Fruit fly (Drosophila melanogaster): Measurements from ENCODE around the gene fkh.
A peak's percentile ranks its signal among the peaks of the same experiment; 100 is the strongest.

The fkh gene

dm6 chr3R:28630861-28631260 lies 45.8 kb upstream of the fkh start:
- no peak for TF ChIP-seq CG32264 (GFP tag; optimal IDR thresholded peaks at IDR 0.05)
- no peak for TF ChIP-seq Hnf4 (GFP tag; optimal IDR thresholded peaks at IDR 0.05)
- TF ChIP-seq Vsx2 (GFP tag; optimal IDR thresholded peaks at IDR 0.05; ENCODE audit: partially characterized antibody) = no peak
- TF ChIP-seq Abd-B (GFP tag; optimal IDR thresholded peaks at IDR 0.05) = no peak
- no peak for TF ChIP-seq Hr83 (GFP tag; optimal IDR thresholded peaks at IDR 0.05; ENCODE audit: poor library complexity, severe bottlenecking)
- no peak for TF ChIP-seq brk (GFP tag; optimal IDR thresholded peaks at IDR 0.05)
- no peak for TF ChIP-seq Dfd (GFP tag; optimal IDR thresholded peaks at IDR 0.05)
- TF ChIP-seq dmrt93B (GFP tag; optimal IDR thresholded peaks at IDR 0.05) = no peak

- no peak for TF ChIP-seq usp (GFP tag; optimal IDR thresholded peaks at IDR 0.05)
- no peak for TF ChIP-seq N (GFP tag; optimal IDR thresholded peaks at IDR 0.05)
- TF ChIP-seq sage (GFP tag; optimal IDR thresholded peaks at IDR 0.05) = no peak
- TF ChIP-seq Abd-B (GFP tag; optimal IDR thresholded peaks at IDR 0.05) = no peak
- no peak for TF ChIP-seq brk (GFP tag; optimal IDR thresholded peaks at IDR 0.05)
- no peak for TF ChIP-seq ey (GFP tag; optimal IDR thresholded peaks at IDR 0.05)
Measured at dm6 chr3R:28630092-28630491, 45.0 kb upstream of the fkh start.

- TF ChIP-seq Rel (GFP tag; optimal IDR thresholded peaks at IDR 0.05) (no peak), Rel (tag; optimal IDR thresholded peaks at IDR 0.05) (peak; percentile 60), fru (GFP tag; optimal IDR thresholded peaks at IDR 0.05) (no peak), Myc (optimal IDR thresholded peaks at IDR 0.05) (no peak), N (GFP tag; optimal IDR thresholded peaks at IDR 0.05) (no peak), HLH106 (tag; optimal IDR thresholded peaks at IDR 0.05) (peak; percentile 12), psq (GFP tag; optimal IDR thresholded peaks at IDR 0.05) (peak; percentile 59), Sp1 (GFP tag; optimal IDR thresholded peaks at IDR 0.05) (peak; percentile 19)
Measured at dm6 chr3R:28629186-28629979, 44.3 kb upstream of the fkh start.

dm6 chr3R:28628696-28629095 lies 43.6 kb upstream of the fkh start:
- TF ChIP-seq HLH106 (tag; optimal IDR thresholded peaks at IDR 0.05) = no peak
- TF ChIP-seq Myc (optimal IDR thresholded peaks at IDR 0.05) = no peak

dm6 chr3R:28627267-28627666 lies 42.2 kb upstream of the fkh start:
- no peak for TF ChIP-seq Hr78 (GFP tag; optimal IDR thresholded peaks at IDR 0.05)
- no peak for TF ChIP-seq CG9705 (GFP tag; optimal IDR thresholded peaks at IDR 0.05)
- no peak for TF ChIP-seq pan (optimal IDR thresholded peaks at IDR 0.05)
- TF ChIP-seq rgr (GFP tag; optimal IDR thresholded peaks at IDR 0.05) = no peak
- TF ChIP-seq Myc (optimal IDR thresholded peaks at IDR 0.05) = no peak
- TF ChIP-seq OdsH (GFP tag; optimal IDR thresholded peaks at IDR 0.05) = no peak
- TF ChIP-seq Sp1 (GFP tag; optimal IDR thresholded peaks at IDR 0.05) = no peak
- no peak for TF ChIP-seq CG32264 (GFP tag; optimal IDR thresholded peaks at IDR 0.05)
- no peak for TF ChIP-seq CrebA (GFP tag; optimal IDR thresholded peaks at IDR 0.05; ENCODE audit: borderline replicate concordance)
- TF ChIP-seq usp (GFP tag; optimal IDR thresholded peaks at IDR 0.05) = no peak
- no peak for TF ChIP-seq Vsx2 (GFP tag; optimal IDR thresholded peaks at IDR 0.05; ENCODE audit: partially characterized antibody)
- TF ChIP-seq HLH106 (tag; optimal IDR thresholded peaks at IDR 0.05) = no peak
- no peak for TF ChIP-seq Hr83 (GFP tag; optimal IDR thresholded peaks at IDR 0.05; ENCODE audit: poor library complexity, severe bottlenecking)
- TF ChIP-seq psq (GFP tag; optimal IDR thresholded peaks at IDR 0.05) = no peak
- no peak for TF ChIP-seq Dif (GFP tag; optimal IDR thresholded peaks at IDR 0.05; ENCODE audit: partially characterized antibody)
- no peak for TF ChIP-seq Rel (GFP tag; optimal IDR thresholded peaks at IDR 0.05)
- no peak for TF ChIP-seq Rel (tag; optimal IDR thresholded peaks at IDR 0.05)
- no peak for TF ChIP-seq br (GFP tag; optimal IDR thresholded peaks at IDR 0.05)

dm6 chr3R:28623564-28623963 lies 38.5 kb upstream of the fkh start:
- no peak for TF ChIP-seq Hr78 (GFP tag; optimal IDR thresholded peaks at IDR 0.05)
- no peak for TF ChIP-seq dmrt93B (GFP tag; optimal IDR thresholded peaks at IDR 0.05)
- peak; percentile 35 for TF ChIP-seq h (GFP tag; optimal IDR thresholded peaks at IDR 0.05)
- TF ChIP-seq Mio (GFP tag; optimal IDR thresholded peaks at IDR 0.05) = no peak
- peak; percentile 26 for TF ChIP-seq fru (GFP tag; optimal IDR thresholded peaks at IDR 0.05)
- TF ChIP-seq Abd-B (GFP tag; optimal IDR thresholded peaks at IDR 0.05) = no peak
- no peak for TF ChIP-seq Hnf4 (GFP tag; optimal IDR thresholded peaks at IDR 0.05)
- TF ChIP-seq Myc (optimal IDR thresholded peaks at IDR 0.05) = no peak
- TF ChIP-seq psq (GFP tag; optimal IDR thresholded peaks at IDR 0.05) = peak; percentile 27
- TF ChIP-seq usp (GFP tag; optimal IDR thresholded peaks at IDR 0.05) = no peak
- TF ChIP-seq Dfd (GFP tag; optimal IDR thresholded peaks at IDR 0.05) = no peak
- no peak for TF ChIP-seq Hr83 (GFP tag; optimal IDR thresholded peaks at IDR 0.05; ENCODE audit: poor library complexity, severe bottlenecking)
- TF ChIP-seq Dif (GFP tag; optimal IDR thresholded peaks at IDR 0.05; ENCODE audit: partially characterized antibody) = no peak
- peak; percentile 28 for TF ChIP-seq HLH106 (tag; optimal IDR thresholded peaks at IDR 0.05)
- TF ChIP-seq Rel (GFP tag; optimal IDR thresholded peaks at IDR 0.05) = no peak
- no peak for TF ChIP-seq Rel (tag; optimal IDR thresholded peaks at IDR 0.05)
- no peak for TF ChIP-seq sv (GFP tag; optimal IDR thresholded peaks at IDR 0.05)
- TF ChIP-seq OdsH (GFP tag; optimal IDR thresholded peaks at IDR 0.05) = peak; percentile 9
- TF ChIP-seq dsf (GFP tag; optimal IDR thresholded peaks at IDR 0.05; ENCODE audit: borderline replicate concordance) = no peak
- no peak for TF ChIP-seq CrebA (GFP tag; optimal IDR thresholded peaks at IDR 0.05; ENCODE audit: borderline replicate concordance)
- TF ChIP-seq N (GFP tag; optimal IDR thresholded peaks at IDR 0.05) = no peak
- TF ChIP-seq woc (GFP tag; optimal IDR thresholded peaks at IDR 0.05) = peak; percentile 3
- no peak for TF ChIP-seq dl (GFP tag; optimal IDR thresholded peaks at IDR 0.05; ENCODE audit: insufficient read depth in 1 of 2, partially characterized antibody in 2 of 2)
- TF ChIP-seq lola (GFP tag; optimal IDR thresholded peaks at IDR 0.05) = no peak
- TF ChIP-seq CG32264 (GFP tag; optimal IDR thresholded peaks at IDR 0.05) = no peak
- no peak for TF ChIP-seq sage (GFP tag; optimal IDR thresholded peaks at IDR 0.05)
- TF ChIP-seq br (GFP tag; optimal IDR thresholded peaks at IDR 0.05) = no peak
- no peak for TF ChIP-seq Jra (GFP tag; optimal IDR thresholded peaks at IDR 0.05)
